Worm (Caenorhabditis elegans) whole organism, young adult: Measurements from ENCODE around the gene abu-1.

Experiments
- B0261.1 ChIP-seq: sonication (generic microtip); optimal IDR thresholded peaks from 2 replicates; lab custom pipeline; 2016; ENCODE audit warnings: mild to moderate bottlenecking, missing genetic modification characterization, moderate library complexity, missing compliant biosample characterization
- D2030.7 ChIP-seq: fragments of 200-800 bp; sonication (Bioruptor generic); IDR thresholded peaks from 2 replicates; pipeline ENCODE4 v1.3.6; 2022; ENCODE audit warnings: missing genetic modification reagents, missing genetic modification characterization, missing compliant biosample characterization
- F57A8.1 ChIP-seq: fragments of 200-800 bp; sonication (Bioruptor generic); optimal IDR thresholded peaks from 2 replicates; lab custom pipeline; 2018; ENCODE audit warnings: mild to moderate bottlenecking, missing genetic modification characterization, moderate library complexity, missing compliant biosample characterization
- K12H6.12 ChIP-seq: fragments of 200-800 bp; sonication (Bioruptor generic); optimal IDR thresholded peaks from 2 replicates; lab custom pipeline; 2018; ENCODE audit warnings: mild to moderate bottlenecking, missing genetic modification characterization, missing compliant biosample characterization
- Y53G8AR.9 ChIP-seq: fragments of 200-800 bp; sonication (Bioruptor generic); conservative IDR thresholded peaks from 2 replicates; pipeline ENCODE4 v1.3.6; 2022; ENCODE audit warnings: missing genetic modification reagents, missing genetic modification characterization, missing compliant biosample characterization
- Y56A3A.18 ChIP-seq: fragments of 200-800 bp; sonication (Bioruptor generic); IDR thresholded peaks from 2 replicates; pipeline ENCODE4 v1.3.6; 2022; ENCODE audit warnings: missing genetic modification reagents, missing genetic modification characterization, missing compliant biosample characterization
- Y67H2A.10 ChIP-seq: fragments of 200-800 bp; sonication (Bioruptor generic); conservative IDR thresholded peaks from 2 replicates; pipeline ENCODE4 v1.3.6; 2022; ENCODE audit warnings: missing genetic modification reagents, missing genetic modification characterization, missing compliant biosample characterization
- ama-1 ChIP-seq, 3 experiments: fragments of 150-350 bp in 1 of 3; sonication (generic microtip) in 2 of 3; optimal IDR thresholded peaks; 2 replicates each; lab custom pipeline; 2014 to 2018; ENCODE audit warnings: missing biosample characterization in 2 of 3, missing genetic modification characterization in 2 of 3, missing genetic modification reagents in 2 of 3
- attf-6 ChIP-seq: fragments of 200-800 bp; sonication (Bioruptor generic); IDR thresholded peaks from 2 replicates; pipeline ENCODE4 v1.3.6; 2022; ENCODE audit warnings: missing genetic modification reagents, missing genetic modification characterization, missing compliant biosample characterization
- ceh-100 ChIP-seq: fragments of 200-800 bp; sonication (Bioruptor generic); IDR thresholded peaks from 2 replicates; pipeline ENCODE4 v1.3.6; 2022; ENCODE audit warnings: missing genetic modification reagents, missing genetic modification characterization, missing compliant biosample characterization
- ceh-27 ChIP-seq: fragments of 200-800 bp; sonication (Bioruptor generic); optimal IDR thresholded peaks from 2 replicates; lab custom pipeline; 2018; ENCODE audit warnings: mild to moderate bottlenecking, missing genetic modification characterization, moderate library complexity, missing compliant biosample characterization
- ceh-40 ChIP-seq: fragments of 200-800 bp; sonication (Bioruptor generic); IDR thresholded peaks from 2 replicates; pipeline ENCODE4 v1.3.6; 2022; ENCODE audit warnings: missing genetic modification characterization, missing compliant biosample characterization
- chd-7 ChIP-seq: sonication (generic microtip); optimal IDR thresholded peaks from 2 replicates; lab custom pipeline; 2016; ENCODE audit warnings: mild to moderate bottlenecking, missing genetic modification characterization, moderate library complexity, missing compliant biosample characterization
- dpl-1 ChIP-seq: fragments of 150-350 bp; optimal IDR thresholded peaks from 2 replicates; lab custom pipeline; 2014; ENCODE audit warnings: missing biosample characterization, missing genetic modification reagents, missing genetic modification characterization
- gei-17 ChIP-seq: fragments of 200-800 bp; sonication (Bioruptor generic); optimal IDR thresholded peaks from 2 replicates; lab custom pipeline; 2018; ENCODE audit warnings: mild to moderate bottlenecking, missing genetic modification characterization, missing compliant biosample characterization
- hlh-12 ChIP-seq: sonication (generic microtip); optimal IDR thresholded peaks from 2 replicates; lab custom pipeline; 2016; ENCODE audit warnings: missing genetic modification characterization, missing compliant biosample characterization
- hsf-1 ChIP-seq: fragments of 200-800 bp; sonication (Bioruptor generic); IDR thresholded peaks from 2 replicates; pipeline ENCODE4 v1.3.6; 2022; ENCODE audit warnings: missing genetic modification reagents, missing genetic modification characterization, missing compliant biosample characterization
- lag-1 ChIP-seq: fragments of 200-800 bp; sonication (Bioruptor generic); IDR thresholded peaks from 2 replicates; pipeline ENCODE4 v1.3.6; 2022; ENCODE audit warnings: missing genetic modification reagents, missing genetic modification characterization, missing compliant biosample characterization
- let-607 ChIP-seq, 2 experiments: fragments of 200-800 bp in 1 of 2; sonication (Bioruptor generic) in 1 of 2; sonication (generic microtip) in 1 of 2; optimal IDR thresholded peaks; 2 replicates each; lab custom pipeline; 2016 to 2018; ENCODE audit warnings: mild to moderate bottlenecking in 2 of 2, missing compliant biosample characterization in 2 of 2, missing genetic modification characterization in 2 of 2, moderate library complexity in 2 of 2, missing genotype in 1 of 2
- lin-54 ChIP-seq: fragments of 200-800 bp; sonication (Bioruptor generic); optimal IDR thresholded peaks from 2 replicates; lab custom pipeline; 2018; ENCODE audit warnings: mild to moderate bottlenecking, missing genetic modification characterization, missing compliant biosample characterization
- madf-10 ChIP-seq: sonication (generic microtip); optimal IDR thresholded peaks from 2 replicates; lab custom pipeline; 2016; ENCODE audit warnings: mild to moderate bottlenecking, missing genetic modification characterization, missing compliant biosample characterization
- nfyb-1 ChIP-seq: fragments of 200-800 bp; sonication (Bioruptor generic); IDR thresholded peaks from 2 replicates; pipeline ENCODE4 v1.3.6; 2022; ENCODE audit warnings: missing genetic modification reagents, missing genetic modification characterization, missing compliant biosample characterization
- nhr-179 ChIP-seq: sonication (generic microtip); optimal IDR thresholded peaks from 2 replicates; lab custom pipeline; 2016; ENCODE audit warnings: mild to moderate bottlenecking, missing genetic modification characterization, missing compliant biosample characterization
- nhr-27 ChIP-seq: fragments of 200-800 bp; sonication (Bioruptor generic); optimal IDR thresholded peaks from 2 replicates; lab custom pipeline; 2018; ENCODE audit warnings: mild to moderate bottlenecking, missing genetic modification characterization, moderate library complexity, missing compliant biosample characterization
- pha-4 ChIP-seq: fragments of 150-350 bp; sonication (generic microtip); optimal IDR thresholded peaks from 2 replicates; lab custom pipeline; 2014; ENCODE audit warnings: missing biosample characterization, missing genetic modification reagents, missing genetic modification characterization
- rcor-1 ChIP-seq: fragments of 200-800 bp; sonication (Bioruptor generic); IDR thresholded peaks from 2 replicates; pipeline ENCODE4 v1.3.6; 2022; ENCODE audit warnings: missing genetic modification reagents, missing genetic modification characterization, missing compliant biosample characterization
- sea-2 ChIP-seq: fragments of 200-800 bp; sonication (Bioruptor generic); IDR thresholded peaks from 2 replicates; pipeline ENCODE4 v1.3.6; 2022; ENCODE audit warnings: missing genetic modification characterization, missing compliant biosample characterization
- snpc-1.1 ChIP-seq: sonication (generic microtip); optimal IDR thresholded peaks from 2 replicates; lab custom pipeline; 2017; ENCODE audit warnings: missing genetic modification characterization, mild to moderate bottlenecking, missing compliant biosample characterization, antibody characterized with exemption, moderate library complexity, missing genotype, missing genetic modification reagents; ENCODE audit not compliant: insufficient read depth
- somi-1 ChIP-seq: fragments of 200-800 bp; sonication (Bioruptor generic); optimal IDR thresholded peaks from 2 replicates; lab custom pipeline; 2018; ENCODE audit warnings: mild to moderate bottlenecking, missing genetic modification characterization, missing compliant biosample characterization
- sptf-2 ChIP-seq: fragments of 200-800 bp; sonication (Bioruptor generic); optimal IDR thresholded peaks from 2 replicates; lab custom pipeline; 2018; ENCODE audit warnings: mild to moderate bottlenecking, missing genetic modification characterization, missing compliant biosample characterization
- tbx-9 ChIP-seq: sonication (generic microtip); optimal IDR thresholded peaks from 2 replicates; lab custom pipeline; 2016; ENCODE audit warnings: borderline replicate concordance, missing genetic modification characterization, inconsistent platforms, missing compliant biosample characterization
- unc-130 ChIP-seq: sonication (generic microtip); optimal IDR thresholded peaks from 2 replicates; lab custom pipeline; 2016; ENCODE audit warnings: missing genetic modification reagents, missing genetic modification characterization, missing compliant biosample characterization
- ztf-18 ChIP-seq: sonication (generic microtip); optimal IDR thresholded peaks from 2 replicates; lab custom pipeline; 2016; ENCODE audit warnings: missing genotype, mild to moderate bottlenecking, missing genetic modification characterization, missing compliant biosample characterization

The abu-1 gene

DNA sequence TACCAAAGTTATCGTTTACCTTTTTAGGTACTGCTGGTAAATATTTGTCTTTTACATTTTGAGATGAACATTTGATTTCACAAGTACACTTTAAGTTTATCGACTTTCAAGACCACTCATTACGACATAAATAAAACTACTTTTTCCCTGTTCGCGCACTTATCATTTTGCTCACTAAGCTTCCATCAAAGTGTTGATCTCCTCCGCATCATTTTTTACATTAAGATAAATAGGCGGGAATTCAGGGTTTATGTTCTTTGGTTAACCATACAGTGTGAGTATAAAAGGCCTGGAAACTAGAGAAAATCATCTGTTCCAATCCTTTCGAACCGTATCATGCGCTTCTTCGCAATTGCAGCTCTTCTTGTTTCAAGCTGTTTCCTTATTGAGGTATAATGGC, 516 bp upstream of the abu-1 start, which contains the start of gene pqn-2:
Gene pqn-2, plus strand, starts transcription at position 301 of the 400 bp plus-strand sequence.
- TF ChIP-seq pha-4 (tag; lab: Kevin White, UChicago) (no peak), attf-6 (GFP tag; lab: Robert Waterston, UW) (no peak), ceh-100 (GFP tag; lab: Robert Waterston, UW) (no peak), rcor-1 (GFP tag; lab: Robert Waterston, UW) (no peak), B0261.1 (tag; lab: Kevin White, UChicago) (no peak)

DNA sequence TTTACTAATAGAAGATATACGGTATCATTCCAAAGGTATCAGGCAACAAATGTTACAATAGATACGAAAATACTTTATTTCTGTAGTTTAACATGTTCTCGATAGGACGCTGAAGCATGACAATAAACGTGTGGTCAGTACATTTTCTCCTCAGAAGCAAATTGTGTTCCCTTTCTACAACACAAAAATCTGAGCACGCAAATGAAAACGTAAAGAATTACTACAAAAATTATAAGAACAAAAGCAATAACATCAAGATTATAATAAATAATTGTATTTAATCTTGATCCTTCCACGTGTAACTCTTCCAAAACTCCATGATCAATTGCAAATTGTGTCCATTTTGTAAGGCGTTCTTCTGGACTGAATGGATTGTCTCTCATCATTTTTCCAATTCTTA, 1.9 kb downstream of the abu-1 start:
- TF ChIP-seq sptf-2 (GFP tag; lab: Kevin White, UChicago) (no peak), nhr-179 (tag; lab: Kevin White, UChicago) (no peak), lin-54 (GFP tag; lab: Kevin White, UChicago) (no peak), lag-1 (GFP tag; lab: Robert Waterston, UW) (no peak), ztf-18 (tag; lab: Kevin White, UChicago) (no peak), Y53G8AR.9 (GFP tag; lab: Robert Waterston, UW) (no peak), K12H6.12 (tag; lab: Kevin White, UChicago) (no peak)

DNA sequence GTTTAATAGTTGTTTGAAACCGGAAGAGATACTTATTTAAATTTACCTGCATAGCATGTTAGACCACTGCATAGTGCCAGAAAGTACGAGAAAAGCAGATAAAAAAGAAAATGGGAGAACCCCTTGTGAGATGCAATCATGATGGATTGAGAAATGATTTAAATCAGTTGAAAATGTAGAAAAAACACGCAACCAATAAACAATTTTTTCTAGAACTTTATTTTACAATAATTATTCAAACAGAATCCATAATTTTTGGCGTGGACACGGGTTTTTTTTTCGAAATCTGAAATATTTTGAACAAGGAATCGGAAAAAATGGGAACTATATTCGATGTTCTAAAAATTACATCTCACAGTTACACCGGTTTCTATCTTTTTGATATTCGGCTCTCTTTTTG, 2.3 kb downstream of the abu-1 start, which contains the start of gene AC3.12:
Gene AC3.12, minus strand, starts transcription at position 101 of the 400 bp plus-strand sequence.
- no peak for TF ChIP-seq nhr-27 (tag; lab: Kevin White, UChicago)
- no peak for TF ChIP-seq ama-1 (optimal IDR thresholded peaks at IDR 0.05; lab: Kevin White, UChicago)
- no peak for TF ChIP-seq ama-1 (GFP tag; optimal IDR thresholded peaks at IDR 0.05; lab: Kevin White, UChicago)
- no peak for TF ChIP-seq Y67H2A.10 (GFP tag; lab: Robert Waterston, UW)
- TF ChIP-seq D2030.7 (GFP tag; lab: Robert Waterston, UW): no peak
- no peak for TF ChIP-seq ceh-27 (GFP tag; lab: Kevin White, UChicago)
- no peak for TF ChIP-seq gei-17 (GFP tag; lab: Kevin White, UChicago)
- TF ChIP-seq hsf-1 (GFP tag; lab: Robert Waterston, UW): no peak
- no peak for TF ChIP-seq unc-130
- no peak for TF ChIP-seq Y56A3A.18 (GFP tag; lab: Robert Waterston, UW)
- TF ChIP-seq F57A8.1: no peak
- TF ChIP-seq hlh-12 (tag; lab: Kevin White, UChicago): no peak
- TF ChIP-seq chd-7 (tag; lab: Kevin White, UChicago): no peak
- no peak for TF ChIP-seq nfyb-1
- no peak for TF ChIP-seq K12H6.12 (tag; lab: Kevin White, UChicago)
- TF ChIP-seq let-607 (tag; optimal IDR thresholded peaks at IDR 0.05; lab: Kevin White, UChicago): no peak
- TF ChIP-seq ceh-40 (GFP tag; lab: Robert Waterston, UW): no peak
- TF ChIP-seq tbx-9: no peak

DNA sequence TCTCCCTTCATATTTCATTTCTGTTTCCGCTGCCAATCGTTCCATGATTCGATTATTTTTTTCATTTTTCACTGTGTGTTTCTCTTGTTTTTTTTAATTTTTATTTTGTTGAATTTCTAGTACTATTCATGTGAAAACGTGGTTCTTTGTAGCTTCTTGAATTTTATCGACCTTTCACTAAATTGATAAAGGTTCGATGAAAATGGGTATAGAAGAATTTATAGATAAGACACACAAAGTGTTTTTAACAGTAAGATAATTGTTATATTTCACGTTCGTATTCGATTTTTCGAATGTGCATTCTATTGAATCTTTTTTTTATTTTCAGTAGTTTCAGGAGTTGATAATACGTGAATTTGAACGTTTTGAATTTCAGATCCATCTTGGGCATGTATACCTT, 9.7 kb downstream of the abu-1 start, which contains the start of gene ugt-49:
Gene ugt-49, plus strand, starts transcription at position 371 of the 400 bp plus-strand sequence.
- TF ChIP-seq madf-10 (tag; lab: Kevin White, UChicago): no peak
- no peak for TF ChIP-seq snpc-1.1 (tag; lab: Kevin White, UChicago)
- TF ChIP-seq sea-2 (GFP tag; lab: Robert Waterston, UW): no peak
- no peak for TF ChIP-seq somi-1 (GFP tag; lab: Kevin White, UChicago)
- TF ChIP-seq dpl-1 (GFP tag; lab: Kevin White, UChicago): no peak
